Worm (Caenorhabditis elegans): ENCODE results near the gene T05A8.2.
"Not testable (repeated sequence)": the region's sequence is repeated elsewhere in the genome, so short reads cannot be mapped to it uniquely, and the experiment has no call there.

DNA sequence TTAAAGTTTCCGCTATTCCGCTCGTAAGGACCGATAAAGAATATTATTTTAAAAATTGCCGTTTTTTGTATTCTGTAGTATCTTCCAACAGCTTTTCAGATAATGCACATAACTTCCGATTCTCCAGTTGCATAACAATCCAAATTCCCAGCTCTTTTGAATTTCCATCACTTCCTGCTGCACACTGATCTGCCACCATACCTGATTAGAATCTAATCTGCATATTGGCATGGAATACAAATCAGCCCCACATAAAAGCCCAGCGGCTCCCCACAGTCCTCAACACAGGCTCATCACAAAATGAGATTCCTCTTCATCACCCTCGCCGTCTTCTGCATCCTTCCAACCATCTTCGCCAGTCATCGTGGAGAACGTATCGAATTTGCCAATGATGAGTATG, 22.2 kb downstream of the T05A8.2 start, which contains the start of gene nspf-2:
- not testable (repeated sequence) for TF ChIP-seq nhr-120 (GFP tag; IDR thresholded peaks at IDR 0.05); K11D2.4 (GFP tag; IDR thresholded peaks at IDR 0.05); sptf-2 (GFP tag; optimal IDR thresholded peaks at IDR 0.05); let-607 (tag; optimal IDR thresholded peaks at IDR 0.05)
